Fruit fly (Drosophila melanogaster) whole organism, pupa: ENCODE data around the gene Kr-h1.

Experiments
- CG15710 ChIP-seq: fragments of 200-800 bp; sonication (Bioruptor generic); optimal IDR thresholded peaks from 2 replicates; lab custom pipeline; 2018; ENCODE audit warnings: missing biosample characterization, mild to moderate bottlenecking, missing genetic modification characterization, moderate library complexity
- CG9948 ChIP-seq: fragments of 200-800 bp; sonication (Bioruptor generic); optimal IDR thresholded peaks from 2 replicates; lab custom pipeline; 2018; ENCODE audit warnings: missing biosample characterization, mild to moderate bottlenecking, missing genetic modification characterization, moderate library complexity
- EcR ChIP-seq: fragments of 200-800 bp; sonication (Bioruptor generic); optimal IDR thresholded peaks from 3 replicates; lab custom pipeline; 2019; ENCODE audit warnings: missing biosample characterization, missing genetic modification characterization, mild to moderate bottlenecking, moderate library complexity, missing genetic modification reagents
- Ets98B ChIP-seq: fragments of 200-800 bp; sonication (Bioruptor generic); IDR thresholded peaks from 2 replicates; pipeline ENCODE4 v1.3.6; 2022; ENCODE audit warnings: missing biosample characterization, missing genetic modification characterization
- fd96Ca ChIP-seq: fragments of 200-800 bp; sonication (Bioruptor generic); IDR thresholded peaks from 3 replicates; pipeline ENCODE4 v1.3.6; 2022; ENCODE audit warnings: missing biosample characterization, missing genetic modification characterization

DNA sequence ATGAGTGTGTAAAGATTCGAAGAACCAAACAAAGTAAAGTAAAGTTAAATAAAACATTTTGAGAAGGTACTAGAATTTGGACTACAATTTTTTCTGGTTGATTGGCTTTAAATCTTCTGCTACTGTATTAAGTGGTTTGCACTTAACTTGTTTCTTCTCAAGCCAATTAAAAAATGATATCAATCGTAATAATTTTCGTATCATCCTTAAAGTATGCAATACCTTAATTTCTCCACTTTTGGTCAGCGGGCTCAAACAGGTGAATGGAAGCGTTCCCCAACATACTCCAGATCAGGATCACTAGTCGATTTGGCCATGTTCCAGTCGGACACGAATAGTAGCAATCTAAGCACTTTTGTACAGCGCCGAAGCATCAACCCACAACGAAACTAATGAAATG is 8.5 kb upstream of the Kr-h1 start:
- TF ChIP-seq EcR (GFP tag; lab: Kevin White, UChicago) (no peak), fd96Ca (GFP tag; lab: Robert Waterston, UW) (no peak), CG9948 (tag; lab: Kevin White, UChicago) (no peak), Ets98B (no peak), CG15710 (no peak)
